Fruit fly (Drosophila melanogaster) whole organism, embryonic: ENCODE data around the gene CAH7.

ENCODE experiments used
- Atf-2 ChIP-seq: fragments of 200-800 bp; sonication (Bioruptor generic); optimal IDR thresholded peaks from 2 replicates; lab custom pipeline; 2016; ENCODE audit warnings: missing biosample characterization, missing genetic modification characterization
- Awh ChIP-seq: fragments of 200-800 bp; sonication (Bioruptor generic); IDR thresholded peaks from 2 replicates; pipeline ENCODE4, ENCODE4 v1.3.6; 2022; ENCODE audit warnings: missing biosample characterization, missing genetic modification characterization
- B-H2 ChIP-seq: fragments of 200-800 bp; sonication (Bioruptor generic); optimal IDR thresholded peaks from 2 replicates; lab custom pipeline; 2018; ENCODE audit warnings: missing biosample characterization, mild to moderate bottlenecking, missing genetic modification characterization
- CG10274 ChIP-seq: fragments of 200-800 bp; sonication (Bioruptor generic); optimal IDR thresholded peaks from 3 replicates; lab custom pipeline; 2017; ENCODE audit warnings: missing biosample characterization, mild to moderate bottlenecking, missing genetic modification characterization
- CG10321 ChIP-seq: fragments of 200-800 bp; sonication (Bioruptor generic); IDR thresholded peaks from 2 replicates; pipeline ENCODE4 v1.3.6; 2022; ENCODE audit warnings: missing biosample characterization, missing genetic modification characterization
- CG10543 ChIP-seq: fragments of 200-800 bp; sonication (Bioruptor generic); optimal IDR thresholded peaks from 3 replicates; lab custom pipeline; 2017; ENCODE audit warnings: missing biosample characterization, mild to moderate bottlenecking, missing genetic modification characterization, moderate library complexity
- CG11696 ChIP-seq: fragments of 200-800 bp; sonication (Bioruptor generic); IDR thresholded peaks from 2 replicates; pipeline ENCODE4 v1.3.6; 2022; ENCODE audit warnings: missing biosample characterization, missing genetic modification characterization
- CG11723 ChIP-seq: fragments of 200-800 bp; sonication (Bioruptor generic); optimal IDR thresholded peaks from 2 replicates; lab custom pipeline; 2017; ENCODE audit warnings: missing biosample characterization, mild to moderate bottlenecking, missing genetic modification characterization
- CG12236 ChIP-seq: fragments of 200-800 bp; sonication (Bioruptor generic); optimal IDR thresholded peaks from 2 replicates; lab custom pipeline; 2016; ENCODE audit warnings: missing biosample characterization, missing genetic modification characterization
- CG12942 ChIP-seq: fragments of 200-800 bp; sonication (Bioruptor generic); optimal IDR thresholded peaks from 3 replicates; lab custom pipeline; 2016; ENCODE audit warnings: missing biosample characterization, missing genetic modification characterization
- CG1602 ChIP-seq: fragments of 200-800 bp; sonication (Bioruptor generic); optimal IDR thresholded peaks from 3 replicates; lab custom pipeline; 2016; ENCODE audit warnings: missing biosample characterization, missing genetic modification characterization
- CG17568 ChIP-seq: fragments of 200-800 bp; sonication (Bioruptor generic); optimal IDR thresholded peaks from 2 replicates; lab custom pipeline; 2018; ENCODE audit warnings: missing biosample characterization, mild to moderate bottlenecking, missing genetic modification characterization, moderate library complexity
- CG34376 ChIP-seq: fragments of 200-800 bp; sonication (Bioruptor generic); optimal IDR thresholded peaks from 2 replicates; lab custom pipeline; 2018; ENCODE audit warnings: missing biosample characterization, mild to moderate bottlenecking, missing genetic modification characterization
- CG42726 ChIP-seq: fragments of 200-800 bp; sonication (Bioruptor generic); IDR thresholded peaks from 2 replicates; pipeline ENCODE4 v1.3.6; 2022; ENCODE audit warnings: missing biosample characterization, missing genetic modification characterization; ENCODE audit not compliant: partially characterized antibody
- CG8359 ChIP-seq: fragments of 200-800 bp; sonication (Bioruptor generic); optimal IDR thresholded peaks from 2 replicates; lab custom pipeline; 2017; ENCODE audit warnings: missing biosample characterization, mild to moderate bottlenecking, missing genetic modification characterization, borderline replicate concordance
- Camta ChIP-seq: fragments of 200-800 bp; sonication (Bioruptor generic); optimal IDR thresholded peaks from 2 replicates; lab custom pipeline; 2016; ENCODE audit warnings: missing biosample characterization, missing genetic modification characterization
- Fer3 ChIP-seq: fragments of 200-800 bp; sonication (Bioruptor generic); optimal IDR thresholded peaks from 2 replicates; lab custom pipeline; 2018; ENCODE audit warnings: missing biosample characterization, mild to moderate bottlenecking, missing genetic modification characterization, moderate library complexity
- HHEX ChIP-seq: fragments of 200-800 bp; sonication (Bioruptor generic); optimal IDR thresholded peaks from 3 replicates; lab custom pipeline; 2017; ENCODE audit warnings: missing biosample characterization, mild to moderate bottlenecking, missing genetic modification characterization, missing genetic modification reagents
- HLHmδ ChIP-seq: fragments of 200-800 bp; sonication (Bioruptor generic); optimal IDR thresholded peaks from 2 replicates; lab custom pipeline; 2018; ENCODE audit warnings: missing biosample characterization, mild to moderate bottlenecking, missing genetic modification characterization, moderate library complexity
- Hmr ChIP-seq: fragments of 200-800 bp; sonication (Bioruptor generic); optimal IDR thresholded peaks from 3 replicates; lab custom pipeline; 2017; ENCODE audit warnings: mild to moderate bottlenecking, missing biosample characterization, missing genetic modification reagents, missing genetic modification characterization
- Hr78 ChIP-seq, 2 experiments: fragments of 200-800 bp in 1 of 2; fragments of >200 bp in 1 of 2; sonication (Bioruptor generic) in 1 of 2; optimal IDR thresholded peaks; 2 replicates each; lab custom pipeline; 2017 to 2019; ENCODE audit warnings: missing biosample characterization in 2 of 2, missing genetic modification characterization in 2 of 2, mild to moderate bottlenecking in 1 of 2, moderate library complexity in 1 of 2
- Med ChIP-seq: fragments of 200-800 bp; sonication (Bioruptor generic); peaks from one replicate; lab custom pipeline; 2016; ENCODE audit warnings: missing biosample characterization, missing genetic modification characterization, mild to moderate bottlenecking, inconsistent platforms, moderate library complexity
- NC2β ChIP-seq: fragments of 200-800 bp; sonication (Bioruptor generic); optimal IDR thresholded peaks from 2 replicates; lab custom pipeline; 2016; ENCODE audit warnings: missing biosample characterization, missing genetic modification characterization
- Oli ChIP-seq: fragments of 200-800 bp; sonication (Bioruptor generic); optimal IDR thresholded peaks from 2 replicates; lab custom pipeline; 2018; ENCODE audit warnings: missing biosample characterization, mild to moderate bottlenecking, missing genetic modification characterization, moderate library complexity
- Side ChIP-seq: fragments of 200-800 bp; sonication (Bioruptor generic); optimal IDR thresholded peaks from 2 replicates; lab custom pipeline; 2016; ENCODE audit warnings: missing biosample characterization, missing genetic modification characterization
- Sin3A ChIP-seq: fragments of >200 bp; optimal IDR thresholded peaks from 2 replicates; lab custom pipeline; 2018
- TFAM ChIP-seq: fragments of 200-800 bp; sonication (Bioruptor generic); optimal IDR thresholded peaks from 2 replicates; lab custom pipeline; 2017; ENCODE audit warnings: missing biosample characterization, missing genetic modification characterization, inconsistent platforms
- Xbp1 ChIP-seq: fragments of 200-800 bp; sonication (Bioruptor generic); optimal IDR thresholded peaks from 3 replicates; lab custom pipeline; 2016; ENCODE audit warnings: missing biosample characterization, mild to moderate bottlenecking, missing genetic modification characterization
- YL-1 ChIP-seq: fragments of 200-800 bp; sonication (Bioruptor generic); optimal IDR thresholded peaks from 3 replicates; lab custom pipeline; 2017; ENCODE audit warnings: missing biosample characterization, mild to moderate bottlenecking, missing genetic modification characterization
- bigmax ChIP-seq: fragments of 200-800 bp; sonication (Bioruptor generic); optimal IDR thresholded peaks from 2 replicates; lab custom pipeline; 2018; ENCODE audit warnings: missing biosample characterization, mild to moderate bottlenecking, missing genetic modification characterization
- cad ChIP-seq: fragments of >200 bp; optimal IDR thresholded peaks from 2 replicates; lab custom pipeline; 2017; ENCODE audit warnings: missing biosample characterization, missing genetic modification characterization
- corto ChIP-seq: fragments of 200-800 bp; sonication (Bioruptor generic); optimal IDR thresholded peaks from 2 replicates; lab custom pipeline; 2016; ENCODE audit warnings: missing biosample characterization, mild to moderate bottlenecking, missing genetic modification characterization, moderate library complexity
- crp ChIP-seq, 2 experiments: fragments of 200-800 bp; sonication (Bioruptor generic); optimal IDR thresholded peaks; 2 replicates in 1 of 2; 3 replicates in 1 of 2; lab custom pipeline; 2017; ENCODE audit warnings: missing biosample characterization in 2 of 2, missing genetic modification characterization in 2 of 2, mild to moderate bottlenecking in 1 of 2, moderate library complexity in 1 of 2
- ems ChIP-seq: fragments of 200-800 bp; sonication (Bioruptor generic); optimal IDR thresholded peaks from 3 replicates; lab custom pipeline; 2016; ENCODE audit warnings: missing biosample characterization, missing genetic modification characterization
- gce ChIP-seq: fragments of 200-800 bp; sonication (Bioruptor generic); IDR thresholded peaks from 3 replicates; pipeline ENCODE4 v1.3.6; 2022; ENCODE audit warnings: missing biosample characterization, missing genetic modification characterization
- grn ChIP-seq: fragments of 200-800 bp; sonication (Bioruptor generic); optimal IDR thresholded peaks from 3 replicates; lab custom pipeline; 2017; ENCODE audit warnings: missing biosample characterization, missing genetic modification characterization
- gro ChIP-seq: fragments of 200-800 bp; sonication (Bioruptor generic); optimal IDR thresholded peaks from 2 replicates; lab custom pipeline; 2016; ENCODE audit warnings: missing biosample characterization, missing genetic modification characterization
- inv ChIP-seq: fragments of 200-800 bp; sonication (Bioruptor generic); IDR thresholded peaks from 2 replicates; pipeline ENCODE4 v1.3.6; 2022; ENCODE audit warnings: missing biosample characterization, missing genetic modification characterization; ENCODE audit not compliant: partially characterized antibody
- kni ChIP-seq: fragments of 200-800 bp; sonication (Bioruptor generic); optimal IDR thresholded peaks from 3 replicates; lab custom pipeline; 2017; ENCODE audit warnings: mild to moderate bottlenecking, missing biosample characterization, missing genetic modification reagents, missing genetic modification characterization
- lola ChIP-seq, 3 experiments: fragments of >200 bp in 2 of 3; fragments of 200-800 bp in 1 of 3; sonication (Bioruptor generic) in 1 of 3; optimal IDR thresholded peaks; 2 replicates each; lab custom pipeline; 2017 to 2019; ENCODE audit warnings: missing biosample characterization in 3 of 3, missing genetic modification characterization in 3 of 3, mild to moderate bottlenecking in 1 of 3, moderate library complexity in 1 of 3
- onecut ChIP-seq: fragments of 200-800 bp; sonication (Bioruptor generic); IDR thresholded peaks from 2 replicates; pipeline ENCODE4 v1.3.6; 2022; ENCODE audit warnings: missing biosample characterization, missing genetic modification characterization
- slou ChIP-seq: fragments of 200-800 bp; sonication (Bioruptor generic); optimal IDR thresholded peaks from 3 replicates; lab custom pipeline; 2016; ENCODE audit warnings: missing biosample characterization, missing genetic modification characterization
- sna ChIP-seq: fragments of 200-800 bp; sonication (Bioruptor generic); IDR thresholded peaks from 2 replicates; pipeline ENCODE4 v1.3.6; 2022; ENCODE audit warnings: missing biosample characterization, missing genetic modification characterization; ENCODE audit not compliant: partially characterized antibody
- so ChIP-seq: fragments of 200-800 bp; sonication (Bioruptor generic); IDR thresholded peaks from 3 replicates; pipeline ENCODE4 v1.3.6; 2022; ENCODE audit warnings: missing biosample characterization, missing genetic modification characterization
- ttk ChIP-seq: fragments of 200-800 bp; sonication (Bioruptor generic); IDR thresholded peaks from 2 replicates; pipeline ENCODE4 v2.1.2; 2022; ENCODE audit warnings: missing biosample characterization, missing genetic modification characterization
- tx ChIP-seq: fragments of 200-800 bp; sonication (Bioruptor generic); optimal IDR thresholded peaks from 2 replicates; lab custom pipeline; 2016; ENCODE audit warnings: missing biosample characterization, missing genetic modification characterization
- vvl ChIP-seq: fragments of 200-800 bp; sonication (Bioruptor generic); IDR thresholded peaks from 2 replicates; pipeline ENCODE4 v1.3.6; 2022; ENCODE audit warnings: missing biosample characterization, missing genetic modification characterization
- wor ChIP-seq: fragments of 200-800 bp; sonication (Bioruptor generic); IDR thresholded peaks from 2 replicates; pipeline ENCODE4 v1.3.6; 2022; ENCODE audit warnings: missing biosample characterization, missing genetic modification characterization

Gene CAH7

DNA sequence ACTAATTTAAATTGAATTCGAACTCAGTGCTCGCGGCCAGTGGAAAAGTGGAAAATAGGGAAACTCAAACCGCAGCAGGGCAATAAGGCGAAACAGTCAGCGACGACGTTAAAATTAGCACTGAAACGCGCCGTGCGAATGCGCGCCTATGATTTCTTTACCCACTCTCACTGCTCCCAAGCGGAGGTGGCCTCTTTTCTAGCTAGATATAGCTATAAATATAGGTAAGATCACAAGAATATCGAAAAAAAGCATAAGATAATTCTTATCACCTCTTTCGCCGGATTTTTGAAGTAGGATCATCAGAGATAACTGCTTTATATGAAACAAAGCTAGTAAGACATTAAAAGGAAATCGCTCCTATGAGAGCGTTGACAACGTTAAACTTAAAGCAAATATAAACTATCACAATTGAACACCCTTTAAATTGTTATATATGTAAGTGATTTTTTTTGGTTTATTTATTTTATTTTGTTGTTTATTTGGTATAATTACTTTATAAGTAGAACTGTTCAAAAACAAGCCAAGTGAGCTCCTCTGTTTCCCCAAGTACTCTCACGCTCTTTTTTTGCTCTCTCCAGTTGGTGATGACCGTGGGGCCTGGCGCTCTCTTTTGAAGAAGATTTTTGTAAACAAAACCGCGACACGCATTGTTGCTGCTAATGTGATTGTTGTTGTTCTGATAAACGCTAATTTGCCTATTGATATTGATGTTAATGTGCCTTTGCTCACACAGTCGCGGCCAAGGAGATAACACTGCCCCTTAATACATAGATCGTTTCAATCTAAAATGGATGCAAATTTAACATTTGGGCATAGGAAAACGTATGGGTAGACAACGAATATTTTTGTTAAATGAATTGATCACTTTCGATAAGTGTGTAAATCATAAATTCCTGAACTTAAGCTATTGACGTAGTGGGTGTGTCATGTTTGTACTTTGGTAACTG, 27.9 kb downstream of the CAH7 start, which contains the start of gene tws (continued):
- TF ChIP-seq YL-1 (GFP tag; lab: Kevin White, UChicago) (no peak), grn (GFP tag; lab: Kevin White, UChicago) (no peak), Oli (tag; lab: Kevin White, UChicago) (peak; percentile 21), gro (GFP tag; lab: Kevin White, UChicago) (peak; percentile 74), CG11723 (GFP tag; lab: Kevin White, UChicago) (peak; percentile 42), Hr78 (GFP tag; optimal IDR thresholded peaks at IDR 0.05; lab: Kevin White, UChicago) (no peak), Med (GFP tag; lab: Kevin White, UChicago) (peak; percentile 94), Atf-2 (GFP tag; lab: Kevin White, UChicago) (peak; percentile 43), CG11696 (peak; percentile 95), B-H2 (peak; percentile 4), CG1602 (GFP tag; lab: Kevin White, UChicago) (peak; percentile 2), gce (0 out of 3 replicates have a peak, but pooled peaks have one; percentile 17), Awh (GFP tag; lab: Robert Waterston, UW) (peak; percentile 90), bigmax (no peak), CG42726 (no peak), Hmr (GFP tag; lab: Kevin White, UChicago) (peak; percentile 58), inv (GFP tag; lab: Robert Waterston, UW) (no peak), tx (GFP tag; lab: Kevin White, UChicago) (no peak), kni (no peak), CG10321 (GFP tag; lab: Robert Waterston, UW) (no peak), CG12942 (GFP tag; lab: Kevin White, UChicago) (no peak), HLHmδ (GFP tag; lab: Kevin White, UChicago) (no peak), onecut (GFP tag; lab: Robert Waterston, UW) (peak; percentile 36; the same call in 1 of the 2 replicates), corto (GFP tag; lab: Kevin White, UChicago) (peak; percentile 30), vvl (GFP tag; lab: Robert Waterston, UW) (peak; percentile 87), wor (no peak), CG17568 (peak; percentile 60), HHEX (no peak), crp (GFP tag; optimal IDR thresholded peaks at IDR 0.05; lab: Kevin White, UChicago) (no peak), Side (GFP tag; lab: Kevin White, UChicago) (no peak), slou (GFP tag; lab: Kevin White, UChicago) (no peak), CG10543 (peak; percentile 46), Sin3A (no peak), Camta (GFP tag; lab: Kevin White, UChicago) (no peak), CG34376 (GFP tag; lab: Kevin White, UChicago) (peak; percentile 36), so (peak; percentile 86; the same call in 2 of the 3 replicates), CG8359 (GFP tag; lab: Kevin White, UChicago) (no peak), sna (GFP tag; lab: Robert Waterston, UW) (no peak), ttk (no peak), TFAM (no peak), Xbp1 (GFP tag; lab: Kevin White, UChicago) (peak; percentile 39), CG12236 (GFP tag; lab: Kevin White, UChicago) (peak; percentile 35), cad (GFP tag; lab: Kevin White, UChicago) (no peak), CG10274 (GFP tag; lab: Kevin White, UChicago) (no peak), lola (GFP tag; optimal IDR thresholded peaks at IDR 0.05; lab: Kevin White, UChicago) (peak in 1 of 3 experiments; percentile 47), Fer3 (tag; lab: Kevin White, UChicago) (no peak), NC2β (peak; percentile 16), ems (peak; percentile 35)
